Worm (Caenorhabditis elegans): Measurements from ENCODE around the gene nhr-182.

nhr-182 gene

ce11 chrV:2278543-2278942 is 18.8 kb upstream of the nhr-182 start, which contains the start of gene fbxa-137:
TSS of gene fbxa-137 (plus strand) at chrV:2278816.
- TF ChIP-seq cog-1 (tag; optimal IDR thresholded peaks at IDR 0.05) (peak; percentile 67), flt-1 (GFP tag; IDR thresholded peaks at IDR 0.05) (no peak), med-1 (GFP tag; optimal IDR thresholded peaks at IDR 0.05; ENCODE audit: insufficient read depth) (no peak), ztf-23 (GFP tag; IDR thresholded peaks at IDR 0.05) (no peak), klf-2 (GFP tag; conservative IDR thresholded peaks at IDR 0.05) (no peak)

- TF ChIP-seq tab-1 (GFP tag; IDR thresholded peaks at IDR 0.05) (no peak), cog-1 (tag; optimal IDR thresholded peaks at IDR 0.05) (no peak), med-1 (GFP tag; optimal IDR thresholded peaks at IDR 0.05; ENCODE audit: insufficient read depth) (no peak), T22C8.4 (GFP tag; IDR thresholded peaks at IDR 0.05) (no peak), klf-2 (GFP tag; conservative IDR thresholded peaks at IDR 0.05) (no peak), ztf-29 (GFP tag; IDR thresholded peaks at IDR 0.05) (no peak), ref-1 (GFP tag; conservative IDR thresholded peaks at IDR 0.05) (no peak), flt-1 (GFP tag; IDR thresholded peaks at IDR 0.05) (no peak), ztf-23 (GFP tag; IDR thresholded peaks at IDR 0.05) (no peak)
Observed at ce11 chrV:2278052-2278451, 18.3 kb upstream of the nhr-182 start, which contains the start of gene nhr-59. TSS of gene nhr-59 (minus strand) at chrV:2278265.

ce11 chrV:2277260-2277659 is 17.5 kb upstream of the nhr-182 start:
- TF ChIP-seq klf-2 (GFP tag; conservative IDR thresholded peaks at IDR 0.05) = no peak
- TF ChIP-seq ref-1 (GFP tag; conservative IDR thresholded peaks at IDR 0.05) = no peak
- no peak for TF ChIP-seq T22C8.4 (GFP tag; IDR thresholded peaks at IDR 0.05)
- no peak for TF ChIP-seq ztf-29 (GFP tag; IDR thresholded peaks at IDR 0.05)
- TF ChIP-seq ztf-23 (GFP tag; IDR thresholded peaks at IDR 0.05) = no peak
- no peak for TF ChIP-seq flt-1 (GFP tag; IDR thresholded peaks at IDR 0.05)
- no peak for TF ChIP-seq tab-1 (GFP tag; IDR thresholded peaks at IDR 0.05)
- TF ChIP-seq cog-1 (tag; optimal IDR thresholded peaks at IDR 0.05) = no peak
- TF ChIP-seq med-1 (GFP tag; optimal IDR thresholded peaks at IDR 0.05; ENCODE audit: insufficient read depth) = no peak

ce11 chrV:2274253-2274892 is 14.6 kb upstream of the nhr-182 start, which contains the start of the genes Y5H2A.4 and abu-4:
TSS of gene Y5H2A.4 (minus strand) at chrV:2274353.
TSS of gene abu-4 (plus strand) at chrV:2274842.
- TF ChIP-seq ztf-29 (GFP tag; IDR thresholded peaks at IDR 0.05) = no peak
- TF ChIP-seq flt-1 (GFP tag; IDR thresholded peaks at IDR 0.05) = no peak
- no peak for TF ChIP-seq T22C8.4 (GFP tag; IDR thresholded peaks at IDR 0.05)
- no peak for TF ChIP-seq cog-1 (tag; optimal IDR thresholded peaks at IDR 0.05)
- TF ChIP-seq klf-2 (GFP tag; conservative IDR thresholded peaks at IDR 0.05) = no peak
- TF ChIP-seq med-1 (GFP tag; optimal IDR thresholded peaks at IDR 0.05; ENCODE audit: insufficient read depth) = no peak
- no peak for TF ChIP-seq ref-1 (GFP tag; conservative IDR thresholded peaks at IDR 0.05)
- TF ChIP-seq tab-1 (GFP tag; IDR thresholded peaks at IDR 0.05) = no peak
- TF ChIP-seq ztf-23 (GFP tag; IDR thresholded peaks at IDR 0.05) = no peak

ce11 chrV:2271750-2272149 is 12.0 kb upstream of the nhr-182 start, which contains the start of gene Y5H2A.1:
TSS of gene Y5H2A.1 (minus strand) at chrV:2271850.
- TF ChIP-seq med-1 (GFP tag; optimal IDR thresholded peaks at IDR 0.05; ENCODE audit: insufficient read depth) = no peak
- TF ChIP-seq ztf-23 (GFP tag; IDR thresholded peaks at IDR 0.05) = no peak
- TF ChIP-seq ref-1 (GFP tag; conservative IDR thresholded peaks at IDR 0.05) = no peak
- TF ChIP-seq ztf-29 (GFP tag; IDR thresholded peaks at IDR 0.05) = no peak
- TF ChIP-seq klf-2 (GFP tag; conservative IDR thresholded peaks at IDR 0.05) = no peak
- TF ChIP-seq flt-1 (GFP tag; IDR thresholded peaks at IDR 0.05) = no peak
- no peak for TF ChIP-seq tab-1 (GFP tag; IDR thresholded peaks at IDR 0.05)
- TF ChIP-seq T22C8.4 (GFP tag; IDR thresholded peaks at IDR 0.05) = no peak
- TF ChIP-seq cog-1 (tag; optimal IDR thresholded peaks at IDR 0.05) = no peak

- no peak for TF ChIP-seq ztf-29 (GFP tag; IDR thresholded peaks at IDR 0.05)
- TF ChIP-seq cog-1 (tag; optimal IDR thresholded peaks at IDR 0.05) = no peak
- TF ChIP-seq ztf-23 (GFP tag; IDR thresholded peaks at IDR 0.05) = no peak
- TF ChIP-seq ref-1 (GFP tag; conservative IDR thresholded peaks at IDR 0.05) = no peak
- TF ChIP-seq med-1 (GFP tag; optimal IDR thresholded peaks at IDR 0.05; ENCODE audit: insufficient read depth) = no peak
Observed at ce11 chrV:2266958-2267357, 7.2 kb upstream of the nhr-182 start, which contains the start of gene nhr-275. TSS of gene nhr-275 (minus strand) at chrV:2267058.

- TF ChIP-seq cog-1 (tag; optimal IDR thresholded peaks at IDR 0.05) = no peak
- TF ChIP-seq flt-1 (GFP tag; IDR thresholded peaks at IDR 0.05) = no peak
- no peak for TF ChIP-seq ztf-23 (GFP tag; IDR thresholded peaks at IDR 0.05)
- no peak for TF ChIP-seq ref-1 (GFP tag; conservative IDR thresholded peaks at IDR 0.05)
- TF ChIP-seq tab-1 (GFP tag; IDR thresholded peaks at IDR 0.05) = no peak
- no peak for TF ChIP-seq med-1 (GFP tag; optimal IDR thresholded peaks at IDR 0.05; ENCODE audit: insufficient read depth)
- TF ChIP-seq klf-2 (GFP tag; conservative IDR thresholded peaks at IDR 0.05) = no peak
- no peak for TF ChIP-seq ztf-29 (GFP tag; IDR thresholded peaks at IDR 0.05)
- no peak for TF ChIP-seq T22C8.4 (GFP tag; IDR thresholded peaks at IDR 0.05)
Observed at ce11 chrV:2264925-2265324, 5.2 kb upstream of the nhr-182 start.

- no peak for TF ChIP-seq ztf-29 (GFP tag; IDR thresholded peaks at IDR 0.05)
- TF ChIP-seq T22C8.4 (GFP tag; IDR thresholded peaks at IDR 0.05) = no peak
- TF ChIP-seq ztf-23 (GFP tag; IDR thresholded peaks at IDR 0.05) = no peak
- TF ChIP-seq ref-1 (GFP tag; conservative IDR thresholded peaks at IDR 0.05) = no peak
- no peak for TF ChIP-seq tab-1 (GFP tag; IDR thresholded peaks at IDR 0.05)
- TF ChIP-seq med-1 (GFP tag; optimal IDR thresholded peaks at IDR 0.05; ENCODE audit: insufficient read depth) = no peak
- TF ChIP-seq klf-2 (GFP tag; conservative IDR thresholded peaks at IDR 0.05) = no peak
- TF ChIP-seq flt-1 (GFP tag; IDR thresholded peaks at IDR 0.05) = no peak
- no peak for TF ChIP-seq cog-1 (tag; optimal IDR thresholded peaks at IDR 0.05)
Observed at ce11 chrV:2264455-2264854, 4.7 kb upstream of the nhr-182 start, which contains the start of gene nhr-183. TSS of gene nhr-183 (minus strand) at chrV:2264634.

- TF ChIP-seq flt-1 (GFP tag; IDR thresholded peaks at IDR 0.05) = no peak
- no peak for TF ChIP-seq ref-1 (GFP tag; conservative IDR thresholded peaks at IDR 0.05)
- no peak for TF ChIP-seq med-1 (GFP tag; optimal IDR thresholded peaks at IDR 0.05; ENCODE audit: insufficient read depth)
- no peak for TF ChIP-seq tab-1 (GFP tag; IDR thresholded peaks at IDR 0.05)
- TF ChIP-seq cog-1 (tag; optimal IDR thresholded peaks at IDR 0.05) = no peak
Observed at ce11 chrV:2260660-2261059, 933 bp upstream of the nhr-182 start, which contains the start of gene F41B5.12. TSS of gene F41B5.12 (plus strand) at chrV:2260960.
